Worm (Caenorhabditis elegans): ENCODE results near the gene K09F6.15.

The K09F6.15 gene

DNA sequence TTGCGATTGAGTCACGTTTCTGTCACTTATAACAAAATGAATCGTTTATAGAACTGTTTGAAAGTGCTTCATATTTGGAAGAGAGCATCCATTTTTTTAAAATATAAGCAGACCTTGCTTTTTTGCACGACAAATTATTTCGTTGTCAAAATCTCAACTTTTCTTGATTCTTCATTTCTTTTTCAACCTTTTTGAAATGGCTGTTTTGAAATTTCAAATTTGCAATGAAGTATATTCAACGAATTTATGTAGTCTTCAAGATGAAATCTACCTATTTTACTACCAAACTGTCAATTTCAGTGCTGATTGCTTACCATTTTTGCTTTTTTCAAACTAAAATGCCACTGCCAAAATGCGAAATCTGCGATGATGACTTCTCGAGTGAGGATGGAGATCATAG lies 29.4 kb upstream of the K09F6.15 start, which contains the start of gene B0281.3:
B0281.3 (plus strand) TSS at position 301 of the 400 bp plus-strand sequence.
- no peak for TF ChIP-seq nhr-12 (tag; optimal IDR thresholded peaks at IDR 0.05)
- no peak for TF ChIP-seq drap-1 (GFP tag; optimal IDR thresholded peaks at IDR 0.05)
- no peak for TF ChIP-seq ceh-83 (GFP tag; optimal IDR thresholded peaks at IDR 0.05)
- TF ChIP-seq mls-2 (tag; optimal IDR thresholded peaks at IDR 0.05) = no peak
- no peak for TF ChIP-seq nhr-237 (tag; optimal IDR thresholded peaks at IDR 0.05)
- TF ChIP-seq lsy-2 (tag; optimal IDR thresholded peaks at IDR 0.05) = no peak
- no peak for TF ChIP-seq ceh-43 (GFP tag; optimal IDR thresholded peaks at IDR 0.05)
- TF ChIP-seq nhr-76 (tag; optimal IDR thresholded peaks at IDR 0.05) = no peak
- no peak for TF ChIP-seq lin-13 (tag; optimal IDR thresholded peaks at IDR 0.05)
- TF ChIP-seq elt-3 (tag; optimal IDR thresholded peaks at IDR 0.05) = no peak

DNA sequence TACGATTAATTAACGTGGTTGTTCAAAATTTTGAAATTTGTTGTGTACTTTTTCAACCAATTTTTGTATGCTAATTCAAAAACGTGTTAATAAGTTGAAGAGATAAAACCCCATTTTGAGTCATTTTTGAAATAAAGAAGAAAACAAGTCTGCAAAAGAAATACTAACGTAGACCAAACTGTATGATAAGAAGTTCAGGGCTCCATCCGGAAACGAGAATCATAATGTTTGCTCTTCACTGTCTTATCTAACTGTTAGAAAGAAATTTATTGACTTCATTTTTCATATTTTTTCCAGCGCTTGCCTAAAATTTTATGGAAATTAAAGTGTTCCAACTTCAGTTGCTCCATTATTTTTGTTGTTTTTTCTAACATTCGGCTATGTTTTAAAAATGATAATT lies 28.2 kb upstream of the K09F6.15 start:
- no peak for TF ChIP-seq unc-62 (GFP tag; optimal IDR thresholded peaks at IDR 0.05)
- no peak for TF ChIP-seq M03D4.4 (tag; optimal IDR thresholded peaks at IDR 0.05)
- TF ChIP-seq nhr-76 (tag; optimal IDR thresholded peaks at IDR 0.05) = no peak
- TF ChIP-seq mab-5 (tag; optimal IDR thresholded peaks at IDR 0.05) = no peak
- TF ChIP-seq drap-1 (GFP tag; optimal IDR thresholded peaks at IDR 0.05) = no peak
- no peak for TF ChIP-seq lsy-2 (tag; optimal IDR thresholded peaks at IDR 0.05)
- TF ChIP-seq blmp-1 (tag; optimal IDR thresholded peaks at IDR 0.05) = no peak
- TF ChIP-seq unc-39 (tag; optimal IDR thresholded peaks at IDR 0.05) = no peak
- no peak for TF ChIP-seq sptf-1 (tag; optimal IDR thresholded peaks at IDR 0.05)
- no peak for TF ChIP-seq pha-4 (tag; optimal IDR thresholded peaks at IDR 0.05)
- no peak for TF ChIP-seq ceh-83 (GFP tag; optimal IDR thresholded peaks at IDR 0.05)
- TF ChIP-seq bed-3 (GFP tag; optimal IDR thresholded peaks at IDR 0.05) = no peak
- no peak for TF ChIP-seq unc-120 (tag; optimal IDR thresholded peaks at IDR 0.05; ENCODE audit: poor library complexity, severe bottlenecking)
- no peak for TF ChIP-seq mls-2 (tag; optimal IDR thresholded peaks at IDR 0.05)

DNA sequence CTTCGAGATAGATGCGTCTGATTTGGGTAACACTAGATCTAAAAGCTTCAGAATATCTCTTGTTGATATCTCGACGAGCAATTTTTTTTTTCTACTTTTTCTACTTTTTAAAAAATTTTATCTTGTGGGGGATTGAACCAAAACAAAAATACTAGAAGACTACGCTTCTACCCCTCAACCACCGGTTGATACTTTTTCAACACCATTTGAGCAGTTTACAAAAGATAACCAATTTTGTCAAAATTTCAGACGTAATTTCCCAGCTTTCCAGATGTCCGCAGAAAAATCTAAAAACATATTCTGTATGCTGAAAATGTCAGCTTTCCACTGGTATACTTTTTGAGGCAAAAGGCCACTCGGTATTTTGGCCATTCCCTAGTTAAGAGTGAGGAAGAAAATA lies 27.3 kb upstream of the K09F6.15 start:
- no peak for TF ChIP-seq nhr-12 (tag; optimal IDR thresholded peaks at IDR 0.05)
- TF ChIP-seq flh-1 (GFP tag; optimal IDR thresholded peaks at IDR 0.05) = no peak
- no peak for TF ChIP-seq nhr-76 (tag; optimal IDR thresholded peaks at IDR 0.05)
- no peak for TF ChIP-seq ceh-43 (GFP tag; optimal IDR thresholded peaks at IDR 0.05)
- TF ChIP-seq M03D4.4 (tag; optimal IDR thresholded peaks at IDR 0.05) = no peak
- no peak for TF ChIP-seq pha-4 (tag; optimal IDR thresholded peaks at IDR 0.05)
- no peak for TF ChIP-seq lin-32 (GFP tag; optimal IDR thresholded peaks at IDR 0.05)
- TF ChIP-seq nhr-28 (tag; optimal IDR thresholded peaks at IDR 0.05) = no peak
- no peak for TF ChIP-seq tbx-8 (GFP tag; optimal IDR thresholded peaks at IDR 0.05)
- TF ChIP-seq ceh-39 (tag; optimal IDR thresholded peaks at IDR 0.05) = no peak
- no peak for TF ChIP-seq lin-13 (tag; optimal IDR thresholded peaks at IDR 0.05)
- TF ChIP-seq snpc-4 (tag; optimal IDR thresholded peaks at IDR 0.05) = no peak
- no peak for TF ChIP-seq sptf-1 (tag; optimal IDR thresholded peaks at IDR 0.05)
- no peak for TF ChIP-seq ztf-11 (tag; optimal IDR thresholded peaks at IDR 0.05)
- TF ChIP-seq unc-62 (GFP tag; optimal IDR thresholded peaks at IDR 0.05) = no peak
- no peak for TF ChIP-seq elt-3 (tag; optimal IDR thresholded peaks at IDR 0.05)
- no peak for TF ChIP-seq ceh-83 (GFP tag; optimal IDR thresholded peaks at IDR 0.05)
- no peak for TF ChIP-seq ham-2 (GFP tag; optimal IDR thresholded peaks at IDR 0.05)

DNA sequence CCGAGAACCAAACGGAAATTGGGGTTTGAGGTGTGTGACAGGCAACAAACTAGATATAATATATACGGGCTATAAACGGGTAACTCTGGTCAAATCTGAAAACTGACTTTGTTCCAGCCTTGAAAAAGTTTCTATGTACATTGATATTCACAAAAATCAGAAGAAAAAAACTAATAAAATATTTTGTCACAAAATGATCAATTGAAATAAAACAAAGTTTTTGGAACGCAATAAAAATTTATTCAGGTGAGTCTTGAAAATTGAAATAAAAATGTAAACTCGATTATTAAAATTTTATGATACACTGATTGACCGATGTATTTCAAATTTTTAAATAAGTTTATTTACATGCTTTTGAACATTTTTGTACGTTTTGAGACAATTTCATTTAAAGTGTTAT lies 25.0 kb upstream of the K09F6.15 start, which contains the start of gene B0281.6:
B0281.6 (minus strand) TSS at position 101 of the 400 bp plus-strand sequence.
- TF ChIP-seq lin-13 (tag; optimal IDR thresholded peaks at IDR 0.05) (no peak), tbx-8 (GFP tag; optimal IDR thresholded peaks at IDR 0.05) (no peak), flh-1 (GFP tag; optimal IDR thresholded peaks at IDR 0.05) (no peak), unc-120 (tag; optimal IDR thresholded peaks at IDR 0.05; ENCODE audit: poor library complexity, severe bottlenecking) (no peak), zip-8 (tag; optimal IDR thresholded peaks at IDR 0.05) (no peak), ham-2 (GFP tag; optimal IDR thresholded peaks at IDR 0.05) (no peak), snpc-4 (tag; optimal IDR thresholded peaks at IDR 0.05) (no peak)

DNA sequence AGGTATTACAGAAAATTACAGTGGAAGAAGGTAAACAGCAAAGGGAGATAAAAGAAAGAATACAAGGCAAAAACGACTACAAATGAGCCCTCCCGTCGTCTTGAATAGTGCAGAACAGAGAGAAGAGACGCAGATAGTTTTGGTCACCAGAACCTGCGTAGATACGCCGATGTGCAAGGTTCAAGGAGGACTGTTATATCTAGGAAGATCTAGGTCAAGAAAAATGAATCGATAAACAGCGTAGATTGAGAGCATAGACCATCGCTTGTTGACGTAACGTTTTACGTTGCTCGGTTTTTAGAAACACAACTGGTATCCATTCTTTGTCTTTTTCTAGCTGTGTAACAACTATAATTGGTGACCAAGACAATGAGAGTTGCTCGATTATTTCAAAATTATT lies 23.5 kb upstream of the K09F6.15 start, which contains the start of gene B0281.5:
B0281.5 (minus strand) TSS at position 101 of the 400 bp plus-strand sequence.
- TF ChIP-seq ham-2 (GFP tag; optimal IDR thresholded peaks at IDR 0.05) = no peak
- no peak for TF ChIP-seq nhr-76 (tag; optimal IDR thresholded peaks at IDR 0.05)
- TF ChIP-seq lin-13 (tag; optimal IDR thresholded peaks at IDR 0.05) = no peak
- no peak for TF ChIP-seq sem-2 (GFP tag; optimal IDR thresholded peaks at IDR 0.05)
- TF ChIP-seq nhr-2 (tag; optimal IDR thresholded peaks at IDR 0.05) = peak; percentile 37
- TF ChIP-seq drap-1 (GFP tag; optimal IDR thresholded peaks at IDR 0.05) = no peak
- no peak for TF ChIP-seq unc-39 (tag; optimal IDR thresholded peaks at IDR 0.05)
- TF ChIP-seq ceh-39 (tag; optimal IDR thresholded peaks at IDR 0.05) = peak; percentile 21
- TF ChIP-seq zip-8 (tag; optimal IDR thresholded peaks at IDR 0.05) = no peak
- TF ChIP-seq nhr-28 (tag; optimal IDR thresholded peaks at IDR 0.05) = no peak
